Worm (Caenorhabditis elegans): Measurements from ENCODE around the gene lgl-1.

- TF ChIP-seq zip-11 (GFP tag; IDR thresholded peaks at IDR 0.05) (no peak), duxl-1 (tag; optimal IDR thresholded peaks at IDR 0.05; ENCODE audit: poor library complexity) (no peak), ama-1 (optimal IDR thresholded peaks at IDR 0.05) (no peak), nhr-237 (tag; optimal IDR thresholded peaks at IDR 0.05) (no peak), skn-1 (tag; optimal IDR thresholded peaks at IDR 0.05) (no peak), pha-4 (GFP tag; IDR thresholded peaks at IDR 0.05) (no peak), pha-4 (tag; optimal IDR thresholded peaks at IDR 0.05) (no peak), unc-130 (GFP tag; optimal IDR thresholded peaks at IDR 0.05) (no peak), jun-1 (tag; optimal IDR thresholded peaks at IDR 0.05) (no peak), hif-1 (tag; optimal IDR thresholded peaks at IDR 0.05) (no peak)
Measured at ce11 chrX:841393-841792, 29.5 kb downstream of the lgl-1 start, which contains the start of gene F39H12.3.

Measured in whole organism, L4 larva.